Fruit fly (Drosophila melanogaster) whole organism, embryonic: ENCODE measurements around the gene CG5180.

ENCODE experiments used
- Adf1 ChIP-seq: fragments of 200-800 bp; sonication (Bioruptor generic); IDR thresholded peaks from 2 replicates; pipeline ENCODE4 v1.3.6; 2022; ENCODE audit warnings: missing biosample characterization, missing genetic modification characterization
- Blimp-1 ChIP-seq: fragments of 200-800 bp; sonication (Bioruptor generic); optimal IDR thresholded peaks from 3 replicates; lab custom pipeline; 2018; ENCODE audit warnings: missing biosample characterization, missing genetic modification characterization, mild to moderate bottlenecking, moderate library complexity, missing genetic modification reagents
- CG10321 ChIP-seq: fragments of 200-800 bp; sonication (Bioruptor generic); IDR thresholded peaks from 2 replicates; pipeline ENCODE4 v1.3.6; 2022; ENCODE audit warnings: missing biosample characterization, missing genetic modification characterization
- CG12071 ChIP-seq: fragments of 200-800 bp; sonication (Bioruptor generic); optimal IDR thresholded peaks from 3 replicates; lab custom pipeline; 2018; ENCODE audit warnings: missing biosample characterization, mild to moderate bottlenecking, missing genetic modification characterization
- CG13296 ChIP-seq: fragments of 200-800 bp; sonication (Bioruptor generic); optimal IDR thresholded peaks from 3 replicates; lab custom pipeline; 2018; ENCODE audit warnings: missing biosample characterization, mild to moderate bottlenecking, missing genetic modification characterization
- CG13424 ChIP-seq: fragments of 200-800 bp; sonication (Bioruptor generic); optimal IDR thresholded peaks from 2 replicates; lab custom pipeline; 2019; ENCODE audit warnings: missing biosample characterization, mild to moderate bottlenecking, missing genetic modification characterization, moderate library complexity
- CG15073 ChIP-seq: fragments of 200-800 bp; sonication (Bioruptor generic); optimal IDR thresholded peaks from 2 replicates; lab custom pipeline; 2016; ENCODE audit warnings: missing biosample characterization, missing genetic modification characterization
- CG15514 ChIP-seq: fragments of 200-800 bp; sonication (Bioruptor generic); optimal IDR thresholded peaks from 3 replicates; lab custom pipeline; 2017; ENCODE audit warnings: missing biosample characterization, missing genetic modification characterization, mild to moderate bottlenecking, moderate library complexity, missing genetic modification reagents
- CG15601 ChIP-seq: fragments of 200-800 bp; sonication (Bioruptor generic); optimal IDR thresholded peaks from 3 replicates; lab custom pipeline; 2019; ENCODE audit warnings: missing biosample characterization, mild to moderate bottlenecking, missing genetic modification characterization, moderate library complexity
- CG17361 ChIP-seq: fragments of 200-800 bp; sonication (Bioruptor generic); IDR thresholded peaks from 3 replicates; pipeline ENCODE4 v1.3.6; 2022; ENCODE audit warnings: missing biosample characterization, missing genetic modification characterization
- CG17612 ChIP-seq: fragments of 200-800 bp; sonication (Bioruptor generic); IDR thresholded peaks from 2 replicates; pipeline ENCODE4 v1.3.6; 2022; ENCODE audit warnings: missing biosample characterization, missing genetic modification characterization
- CG17802 ChIP-seq: fragments of 200-800 bp; sonication (Bioruptor generic); optimal IDR thresholded peaks from 2 replicates; lab custom pipeline; 2018; ENCODE audit warnings: missing biosample characterization, mild to moderate bottlenecking, missing genetic modification characterization, moderate library complexity
- CG33557 ChIP-seq: fragments of 200-800 bp; sonication (Bioruptor generic); optimal IDR thresholded peaks from 2 replicates; lab custom pipeline; 2019; ENCODE audit warnings: missing biosample characterization, mild to moderate bottlenecking, missing genetic modification characterization, moderate library complexity
- CG4328 ChIP-seq: fragments of 200-800 bp; sonication (Bioruptor generic); optimal IDR thresholded peaks from 3 replicates; lab custom pipeline; 2017; ENCODE audit warnings: missing biosample characterization, missing genetic modification reagents, missing genetic modification characterization
- CG4360 ChIP-seq: fragments of 200-800 bp; sonication (Bioruptor generic); IDR thresholded peaks from 2 replicates; pipeline ENCODE4 v1.3.6; 2022; ENCODE audit warnings: missing biosample characterization, missing genetic modification characterization
- CG4730 ChIP-seq: fragments of 200-800 bp; sonication (Bioruptor generic); IDR thresholded peaks from 2 replicates; pipeline ENCODE4 v1.3.6; 2022; ENCODE audit warnings: missing biosample characterization, missing genetic modification characterization
- CG6175 ChIP-seq: fragments of 200-800 bp; sonication (Bioruptor generic); IDR thresholded peaks from 3 replicates; pipeline ENCODE4 v1.3.6; 2022; ENCODE audit warnings: missing biosample characterization, missing genetic modification characterization
- CG6689 ChIP-seq: fragments of 200-800 bp; sonication (Bioruptor generic); IDR thresholded peaks from 2 replicates; pipeline ENCODE4 v1.3.6; 2022; ENCODE audit warnings: missing biosample characterization, missing genetic modification characterization
- CG6854 ChIP-seq: fragments of 200-800 bp; sonication (Bioruptor generic); optimal IDR thresholded peaks from 3 replicates; lab custom pipeline; 2017; ENCODE audit warnings: missing biosample characterization, mild to moderate bottlenecking, missing genetic modification characterization
- CG7357 ChIP-seq: fragments of 200-800 bp; sonication (Bioruptor generic); IDR thresholded peaks from 3 replicates; pipeline ENCODE4 v1.3.6; 2022; ENCODE audit warnings: missing biosample characterization, missing genetic modification characterization
- CG8089 ChIP-seq: fragments of 200-800 bp; sonication (Bioruptor generic); optimal IDR thresholded peaks from 3 replicates; lab custom pipeline; 2016; ENCODE audit warnings: missing biosample characterization, missing genetic modification characterization
- CG9609 ChIP-seq: fragments of 200-800 bp; sonication (Bioruptor generic); optimal IDR thresholded peaks from 3 replicates; lab custom pipeline; 2016; ENCODE audit warnings: missing biosample characterization, missing genetic modification characterization
- CoRest ChIP-seq: fragments of 200-800 bp; sonication (Bioruptor generic); optimal IDR thresholded peaks from 3 replicates; lab custom pipeline; 2018; ENCODE audit warnings: missing biosample characterization, mild to moderate bottlenecking, missing genetic modification characterization, moderate library complexity
- Dad ChIP-seq: fragments of 200-800 bp; sonication (Bioruptor generic); optimal IDR thresholded peaks from 3 replicates; lab custom pipeline; 2016; ENCODE audit warnings: missing biosample characterization, missing genetic modification characterization
- Fer1 ChIP-seq: fragments of 200-800 bp; sonication (Bioruptor generic); optimal IDR thresholded peaks from 2 replicates; lab custom pipeline; 2017; ENCODE audit warnings: missing biosample characterization, mild to moderate bottlenecking, missing genetic modification characterization
- Hr3 ChIP-seq: fragments of 200-800 bp; sonication (Bioruptor generic); optimal IDR thresholded peaks from 3 replicates; lab custom pipeline; 2016; ENCODE audit warnings: missing biosample characterization, missing genetic modification characterization
- Lhr ChIP-seq: fragments of 200-800 bp; sonication (Bioruptor generic); optimal IDR thresholded peaks from 3 replicates; lab custom pipeline; 2017; ENCODE audit warnings: mild to moderate bottlenecking, missing biosample characterization, missing genetic modification reagents, missing genetic modification characterization
- Lim3 ChIP-seq: fragments of 200-800 bp; sonication (Bioruptor generic); IDR thresholded peaks from 2 replicates; pipeline ENCODE4 v1.3.6; 2022; ENCODE audit warnings: missing biosample characterization, missing genetic modification characterization
- MESR4 ChIP-seq: fragments of 200-800 bp; sonication (Bioruptor generic); optimal IDR thresholded peaks from 2 replicates; lab custom pipeline; 2018; ENCODE audit warnings: missing biosample characterization, mild to moderate bottlenecking, missing genetic modification characterization, moderate library complexity
- Side ChIP-seq: fragments of 200-800 bp; sonication (Bioruptor generic); optimal IDR thresholded peaks from 2 replicates; lab custom pipeline; 2016; ENCODE audit warnings: missing biosample characterization, missing genetic modification characterization
- TFAM ChIP-seq: fragments of 200-800 bp; sonication (Bioruptor generic); optimal IDR thresholded peaks from 2 replicates; lab custom pipeline; 2017; ENCODE audit warnings: missing biosample characterization, missing genetic modification characterization, inconsistent platforms
- az2 ChIP-seq: fragments of 200-800 bp; sonication (Bioruptor generic); optimal IDR thresholded peaks from 3 replicates; lab custom pipeline; 2016; ENCODE audit warnings: missing biosample characterization, missing genetic modification characterization
- dm ChIP-seq: fragments of 200-800 bp; sonication (Bioruptor generic); optimal IDR thresholded peaks from 3 replicates; lab custom pipeline; 2016; ENCODE audit warnings: missing biosample characterization, missing genetic modification characterization
- fd64A ChIP-seq: fragments of 200-800 bp; sonication (Bioruptor generic); optimal IDR thresholded peaks from 3 replicates; lab custom pipeline; 2018; ENCODE audit warnings: missing biosample characterization, mild to moderate bottlenecking, missing genetic modification characterization
- fru ChIP-seq: fragments of >200 bp; optimal IDR thresholded peaks from 2 replicates; lab custom pipeline; 2017
- fu2 ChIP-seq: fragments of 200-800 bp; sonication (Bioruptor generic); optimal IDR thresholded peaks from 2 replicates; lab custom pipeline; 2016; ENCODE audit warnings: missing biosample characterization, missing genetic modification characterization
- klu ChIP-seq: fragments of 200-800 bp; sonication (Bioruptor generic); IDR thresholded peaks from 2 replicates; pipeline ENCODE4 v1.3.6; 2022; ENCODE audit warnings: missing biosample characterization, missing genetic modification characterization
- lab ChIP-seq: fragments of 200-800 bp; sonication (Bioruptor generic); optimal IDR thresholded peaks from 3 replicates; lab custom pipeline; 2017; ENCODE audit warnings: missing biosample characterization, missing genetic modification characterization, mild to moderate bottlenecking, moderate library complexity, missing genetic modification reagents
- lmd ChIP-seq: fragments of 200-800 bp; sonication (Bioruptor generic); IDR thresholded peaks from 2 replicates; pipeline ENCODE4 v1.3.6; 2022; ENCODE audit warnings: missing biosample characterization, missing genetic modification characterization
- nmo ChIP-seq: fragments of 200-800 bp; sonication (Bioruptor generic); optimal IDR thresholded peaks from 2 replicates; lab custom pipeline; 2018; ENCODE audit warnings: missing biosample characterization, mild to moderate bottlenecking, missing genetic modification characterization, moderate library complexity
- pan ChIP-seq, 4 experiments: fragments of >200 bp in 3 of 4; fragments of 200-800 bp in 1 of 4; sonication (Bioruptor generic) in 1 of 4; optimal IDR thresholded peaks in 3 of 4; IDR thresholded peaks in 1 of 4; 2 replicates each; pipeline versions ENCODE4 v1.3.6 to Lab custom; 2017 to 2022; ENCODE audit warnings: missing biosample characterization in 2 of 4, missing genetic modification characterization in 2 of 4, mixed read lengths in 1 of 4
- row ChIP-seq: fragments of 200-800 bp; sonication (Bioruptor generic); IDR thresholded peaks from 3 replicates; pipeline ENCODE4 v1.3.6; 2022; ENCODE audit warnings: missing biosample characterization, missing genetic modification characterization
- run ChIP-seq: fragments of 200-800 bp; sonication (Bioruptor generic); optimal IDR thresholded peaks from 3 replicates; lab custom pipeline; 2018; ENCODE audit warnings: missing biosample characterization, mild to moderate bottlenecking, missing genetic modification characterization
- slp2 ChIP-seq: fragments of 200-800 bp; sonication (Bioruptor generic); optimal IDR thresholded peaks from 2 replicates; lab custom pipeline; 2016; ENCODE audit warnings: missing biosample characterization, missing genetic modification characterization
- ssp ChIP-seq: fragments of 200-800 bp; sonication (Bioruptor generic); IDR thresholded peaks from 2 replicates; pipeline ENCODE4 v1.3.6; 2022; ENCODE audit warnings: missing biosample characterization, missing genetic modification characterization
- trem ChIP-seq: fragments of 200-800 bp; optimal IDR thresholded peaks from 3 replicates; lab custom pipeline; 2019; ENCODE audit warnings: missing biosample characterization, mild to moderate bottlenecking, missing genetic modification characterization, moderate library complexity
- usp ChIP-seq: fragments of >200 bp; optimal IDR thresholded peaks from 2 replicates; lab custom pipeline; 2017; ENCODE audit warnings: missing biosample characterization, missing genetic modification characterization
- vfl ChIP-seq: fragments of 200-800 bp; sonication (Bioruptor generic); optimal IDR thresholded peaks from 2 replicates; lab custom pipeline; 2016; ENCODE audit warnings: missing biosample characterization, missing genetic modification characterization
- zfh2 ChIP-seq: fragments of 200-800 bp; sonication (Bioruptor generic); optimal IDR thresholded peaks from 2 replicates; lab custom pipeline; 2016; ENCODE audit warnings: missing biosample characterization, missing genetic modification characterization

CG5180 gene

DNA sequence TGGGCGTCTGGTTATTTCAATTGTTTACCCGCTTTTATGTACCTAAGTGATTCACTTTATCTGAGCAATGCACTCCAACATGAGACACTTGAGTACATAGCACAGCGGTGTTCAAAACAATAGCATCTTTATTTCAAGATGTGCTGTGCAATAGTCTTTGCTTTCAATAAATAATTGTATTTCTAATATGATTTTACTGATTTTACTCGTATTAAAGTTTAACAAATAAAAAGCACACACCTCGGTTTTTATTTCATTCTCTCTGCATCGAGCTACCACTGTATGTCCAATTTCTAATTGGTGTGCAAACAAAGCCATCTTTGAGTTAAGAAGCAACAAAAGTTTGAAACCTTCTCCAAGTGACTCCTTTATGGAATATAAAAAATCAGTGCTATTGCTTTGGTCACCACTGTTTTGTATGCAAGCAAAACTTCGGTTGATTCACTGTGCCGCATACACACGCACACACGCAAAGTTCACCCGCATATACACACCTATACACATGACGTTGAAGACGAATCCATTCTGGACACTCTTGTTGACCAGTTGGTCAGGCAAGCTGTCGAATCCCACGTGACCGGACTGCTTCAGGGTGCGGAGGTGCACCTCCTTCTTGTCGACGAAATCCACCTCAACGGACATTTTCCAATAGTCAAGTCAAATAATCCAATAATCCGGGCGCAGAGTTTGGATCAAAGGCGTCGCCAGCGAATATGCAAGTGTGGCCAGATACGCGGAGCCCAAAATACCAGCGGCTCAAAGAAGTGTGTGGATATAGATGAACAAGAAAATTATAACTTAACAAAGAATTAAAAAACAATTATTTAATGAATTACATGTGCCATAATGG is 30.1 kb downstream of the CG5180 start, which contains the start of gene Septin2 (continued):
- TF ChIP-seq usp (GFP tag; lab: Kevin White, UChicago) (no peak), CG4730 (GFP tag; lab: Robert Waterston, UW) (peak; percentile 41; the same call in 1 of the 2 replicates), Hr3 (GFP tag; lab: Kevin White, UChicago) (peak; percentile 74), CoRest (tag; lab: Kevin White, UChicago) (peak; percentile 82), Lim3 (GFP tag; lab: Robert Waterston, UW) (no peak), zfh2 (GFP tag; lab: Kevin White, UChicago) (no peak), CG10321 (GFP tag; lab: Robert Waterston, UW) (peak; percentile 47; the same call in 1 of the 2 replicates), CG9609 (peak; percentile 27), fd64A (GFP tag; lab: Kevin White, UChicago) (peak; percentile 66), dm (no peak), Adf1 (GFP tag; lab: Robert Waterston, UW) (no peak), az2 (GFP tag; lab: Kevin White, UChicago) (peak; percentile 82), MESR4 (GFP tag; lab: Kevin White, UChicago) (peak; percentile 97), CG6175 (GFP tag; lab: Robert Waterston, UW) (no peak), CG13296 (peak; percentile 78), fru (lab: Kevin White, UChicago) (no peak), CG13424 (tag; lab: Kevin White, UChicago) (peak; percentile 80), CG33557 (GFP tag; lab: Kevin White, UChicago) (peak; percentile 74), pan (optimal IDR thresholded peaks at IDR 0.05; lab: Kevin White, UChicago) (no peak), pan (GFP tag; optimal IDR thresholded peaks at IDR 0.05 in 1 of 2, IDR thresholded peaks at IDR 0.05 in 1 of 2) (peak in 1 of 2 experiments; percentile 68), Lhr (GFP tag; lab: Kevin White, UChicago) (peak; percentile 70), vfl (GFP tag; lab: Kevin White, UChicago) (no peak), CG15073 (GFP tag; lab: Kevin White, UChicago) (peak; percentile 50), Dad (GFP tag; lab: Kevin White, UChicago) (peak; percentile 57), row (GFP tag; lab: Robert Waterston, UW) (peak; percentile 70), nmo (GFP tag; lab: Kevin White, UChicago) (peak; percentile 87), Fer1 (GFP tag; lab: Kevin White, UChicago) (peak; percentile 81), CG12071 (peak; percentile 77), run (peak; percentile 65), lab (GFP tag; lab: Kevin White, UChicago) (peak; percentile 82), CG17802 (tag; lab: Kevin White, UChicago) (peak; percentile 66), ssp (GFP tag; lab: Robert Waterston, UW) (peak; percentile 56; the same call in 1 of the 2 replicates), CG17612 (GFP tag; lab: Robert Waterston, UW) (no peak), Side (peak; percentile 58), slp2 (GFP tag; lab: Kevin White, UChicago) (peak; percentile 64), CG7357 (0 out of 3 replicates have a peak, but pooled peaks have one; percentile 49), CG4328 (GFP tag; lab: Kevin White, UChicago) (peak; percentile 50), CG15601 (tag; lab: Kevin White, UChicago) (peak; percentile 80), Blimp-1 (GFP tag; lab: Kevin White, UChicago) (peak; percentile 79), klu (no peak), trem (tag; lab: Kevin White, UChicago) (peak; percentile 49), CG17361 (GFP tag; lab: Robert Waterston, UW) (peak; percentile 84), TFAM (peak; percentile 22), fu2 (GFP tag; lab: Kevin White, UChicago) (peak; percentile 6), CG6854 (GFP tag; lab: Kevin White, UChicago) (peak; percentile 54), CG4360 (GFP tag; lab: Robert Waterston, UW) (0 out of 2 replicates have a peak, but pooled peaks have one; percentile 22), CG8089 (GFP tag; lab: Kevin White, UChicago) (peak; percentile 51), CG15514 (GFP tag; lab: Kevin White, UChicago) (peak; percentile 49), lmd (peak; percentile 73), CG6689 (GFP tag; lab: Robert Waterston, UW) (peak; percentile 75)
